Fruit fly (Drosophila melanogaster) whole organism, embryonic: ENCODE results near the gene cindr.

Experiments used
- Atf-2 ChIP-seq: fragments of 200-800 bp; sonication (Bioruptor generic); optimal IDR thresholded peaks from 2 replicates; lab custom pipeline; 2016; ENCODE audit warnings: missing biosample characterization, missing genetic modification characterization
- B-H2 ChIP-seq: fragments of 200-800 bp; sonication (Bioruptor generic); optimal IDR thresholded peaks from 2 replicates; lab custom pipeline; 2018; ENCODE audit warnings: missing biosample characterization, mild to moderate bottlenecking, missing genetic modification characterization
- CG10209 ChIP-seq: fragments of 200-800 bp; sonication (Bioruptor generic); optimal IDR thresholded peaks from 3 replicates; lab custom pipeline; 2017; ENCODE audit warnings: missing biosample characterization, mild to moderate bottlenecking, missing genetic modification characterization, missing genetic modification reagents
- CG10267 ChIP-seq: fragments of 200-800 bp; sonication (Bioruptor generic); optimal IDR thresholded peaks from 2 replicates; lab custom pipeline; 2018; ENCODE audit warnings: missing biosample characterization, mild to moderate bottlenecking, missing genetic modification characterization, moderate library complexity
- CG10431 ChIP-seq: fragments of 200-800 bp; sonication (Bioruptor generic); optimal IDR thresholded peaks from 3 replicates; lab custom pipeline; 2018; ENCODE audit warnings: missing biosample characterization, mild to moderate bottlenecking, missing genetic modification characterization
- CG11456 ChIP-seq: fragments of 200-800 bp; sonication (Bioruptor generic); IDR thresholded peaks from 3 replicates; pipeline ENCODE4 v1.3.6; 2022; ENCODE audit warnings: missing biosample characterization, missing genetic modification characterization
- CG13424 ChIP-seq: fragments of 200-800 bp; sonication (Bioruptor generic); optimal IDR thresholded peaks from 2 replicates; lab custom pipeline; 2019; ENCODE audit warnings: missing biosample characterization, mild to moderate bottlenecking, missing genetic modification characterization, moderate library complexity
- CG14710 ChIP-seq: fragments of 200-800 bp; sonication (Bioruptor generic); optimal IDR thresholded peaks from 3 replicates; lab custom pipeline; 2019; ENCODE audit warnings: missing biosample characterization, mild to moderate bottlenecking, missing genetic modification characterization, moderate library complexity
- CG17568 ChIP-seq: fragments of 200-800 bp; sonication (Bioruptor generic); optimal IDR thresholded peaks from 2 replicates; lab custom pipeline; 2018; ENCODE audit warnings: missing biosample characterization, mild to moderate bottlenecking, missing genetic modification characterization, moderate library complexity
- CG17829 ChIP-seq: fragments of 200-800 bp; optimal IDR thresholded peaks from 2 replicates; lab custom pipeline; 2019; ENCODE audit warnings: missing biosample characterization, mild to moderate bottlenecking, missing genetic modification characterization, moderate library complexity
- CG1832 ChIP-seq: fragments of 200-800 bp; sonication (Bioruptor generic); optimal IDR thresholded peaks from 2 replicates; lab custom pipeline; 2017; ENCODE audit warnings: missing biosample characterization, mild to moderate bottlenecking, missing genetic modification characterization, inconsistent platforms
- CG2875 ChIP-seq: fragments of 200-800 bp; sonication (Bioruptor generic); optimal IDR thresholded peaks from 2 replicates; lab custom pipeline; 2017; ENCODE audit warnings: missing biosample characterization, mild to moderate bottlenecking, missing genetic modification characterization, missing genetic modification reagents
- CG42726 ChIP-seq: fragments of 200-800 bp; sonication (Bioruptor generic); IDR thresholded peaks from 2 replicates; pipeline ENCODE4 v1.3.6; 2022; ENCODE audit warnings: missing biosample characterization, missing genetic modification characterization; ENCODE audit not compliant: partially characterized antibody
- CG4707 ChIP-seq: fragments of 200-800 bp; sonication (Bioruptor generic); optimal IDR thresholded peaks from 2 replicates; lab custom pipeline; 2018; ENCODE audit warnings: missing biosample characterization, mild to moderate bottlenecking, missing genetic modification characterization, moderate library complexity
- CG6175 ChIP-seq: fragments of 200-800 bp; sonication (Bioruptor generic); IDR thresholded peaks from 3 replicates; pipeline ENCODE4 v1.3.6; 2022; ENCODE audit warnings: missing biosample characterization, missing genetic modification characterization
- CG6813 ChIP-seq: fragments of 200-800 bp; sonication (Bioruptor generic); optimal IDR thresholded peaks from 2 replicates; lab custom pipeline; 2017; ENCODE audit warnings: missing biosample characterization, missing genetic modification characterization, mild to moderate bottlenecking, moderate library complexity, missing genetic modification reagents
- CG9609 ChIP-seq: fragments of 200-800 bp; sonication (Bioruptor generic); optimal IDR thresholded peaks from 3 replicates; lab custom pipeline; 2016; ENCODE audit warnings: missing biosample characterization, missing genetic modification characterization
- CHES-1-like ChIP-seq: fragments of 200-800 bp; sonication (Bioruptor generic); optimal IDR thresholded peaks from 2 replicates; lab custom pipeline; 2016; ENCODE audit warnings: missing biosample characterization, missing genetic modification characterization
- Dp ChIP-seq: fragments of 200-800 bp; sonication (Bioruptor generic); optimal IDR thresholded peaks from 2 replicates; lab custom pipeline; 2018; ENCODE audit warnings: missing biosample characterization, mild to moderate bottlenecking, missing genetic modification characterization, moderate library complexity
- Fer1 ChIP-seq: fragments of 200-800 bp; sonication (Bioruptor generic); optimal IDR thresholded peaks from 2 replicates; lab custom pipeline; 2017; ENCODE audit warnings: missing biosample characterization, mild to moderate bottlenecking, missing genetic modification characterization
- HLH3B ChIP-seq: fragments of 200-800 bp; sonication (Bioruptor generic); IDR thresholded peaks from 2 replicates; pipeline ENCODE4 v1.3.6; 2022; ENCODE audit warnings: missing biosample characterization, missing genetic modification characterization
- Lpt ChIP-seq: fragments of >200 bp; optimal IDR thresholded peaks from 2 replicates; lab custom pipeline; 2018; ENCODE audit warnings: missing biosample characterization, missing genetic modification characterization
- MTF-1 ChIP-seq: fragments of 200-800 bp; sonication (Bioruptor generic); optimal IDR thresholded peaks from 2 replicates; lab custom pipeline; 2018; ENCODE audit warnings: missing biosample characterization, mild to moderate bottlenecking, missing genetic modification characterization, borderline replicate concordance
- Nf-YB ChIP-seq: fragments of 200-800 bp; sonication (Bioruptor generic); optimal IDR thresholded peaks from 3 replicates; lab custom pipeline; 2019; ENCODE audit warnings: missing biosample characterization, mild to moderate bottlenecking, missing genetic modification characterization, moderate library complexity
- Pdp1 ChIP-seq, 2 experiments: fragments of 200-800 bp; sonication (Bioruptor generic); optimal IDR thresholded peaks; 3 replicates each; lab custom pipeline; 2016; ENCODE audit warnings: missing biosample characterization in 2 of 2, missing genetic modification characterization in 2 of 2, mild to moderate bottlenecking in 1 of 2, moderate library complexity in 1 of 2
- Sry-δ ChIP-seq: fragments of 200-800 bp; sonication (Bioruptor generic); optimal IDR thresholded peaks from 2 replicates; lab custom pipeline; 2016; ENCODE audit warnings: missing biosample characterization, missing genetic modification characterization
- bigmax ChIP-seq: fragments of 200-800 bp; sonication (Bioruptor generic); optimal IDR thresholded peaks from 2 replicates; lab custom pipeline; 2018; ENCODE audit warnings: missing biosample characterization, mild to moderate bottlenecking, missing genetic modification characterization
- caup ChIP-seq: fragments of 200-800 bp; sonication (Bioruptor generic); optimal IDR thresholded peaks from 3 replicates; lab custom pipeline; 2017; ENCODE audit warnings: missing biosample characterization, mild to moderate bottlenecking, missing genetic modification characterization, moderate library complexity; ENCODE audit not compliant: severe bottlenecking
- ci ChIP-seq: fragments of 200-800 bp; sonication (Bioruptor generic); IDR thresholded peaks from 3 replicates; pipeline ENCODE4 v1.3.6; 2022; ENCODE audit warnings: missing biosample characterization, missing genetic modification characterization
- crc ChIP-seq: fragments of 200-800 bp; sonication (Bioruptor generic); optimal IDR thresholded peaks from 2 replicates; lab custom pipeline; 2016; ENCODE audit warnings: missing biosample characterization, missing genetic modification characterization
- cwo ChIP-seq: fragments of 200-800 bp; sonication (Bioruptor generic); optimal IDR thresholded peaks from 3 replicates; lab custom pipeline; 2017; ENCODE audit warnings: missing biosample characterization, missing genetic modification characterization, mild to moderate bottlenecking, moderate library complexity, missing genetic modification reagents
- danr ChIP-seq: fragments of 200-800 bp; sonication (Bioruptor generic); IDR thresholded peaks from 2 replicates; pipeline ENCODE4 v1.3.6; 2022; ENCODE audit warnings: missing biosample characterization, missing genetic modification characterization
- esg ChIP-seq: fragments of 200-800 bp; sonication (Bioruptor generic); conservative IDR thresholded peaks from 2 replicates; pipeline ENCODE4 v1.3.6; 2022; ENCODE audit warnings: missing biosample characterization, missing genetic modification characterization
- ftz-f1 ChIP-seq: fragments of 200-800 bp; sonication (Bioruptor generic); optimal IDR thresholded peaks from 2 replicates; lab custom pipeline; 2016; ENCODE audit warnings: missing biosample characterization, missing genetic modification characterization
- gsb-n ChIP-seq: fragments of 200-800 bp; sonication (Bioruptor generic); optimal IDR thresholded peaks from 3 replicates; lab custom pipeline; 2018; ENCODE audit warnings: missing biosample characterization, mild to moderate bottlenecking, missing genetic modification characterization
- her ChIP-seq: fragments of 200-800 bp; sonication (Bioruptor generic); optimal IDR thresholded peaks from 2 replicates; lab custom pipeline; 2016; ENCODE audit warnings: missing biosample characterization, missing genetic modification characterization
- lov ChIP-seq, 2 experiments: fragments of 200-800 bp in 1 of 2; fragments of >200 bp in 1 of 2; sonication (Bioruptor generic) in 1 of 2; IDR thresholded peaks in 1 of 2; optimal IDR thresholded peaks in 1 of 2; 2 replicates in 1 of 2; 3 replicates in 1 of 2; pipeline versions ENCODE4 v1.3.6 to Lab custom; 2017 to 2022; ENCODE audit warnings: missing biosample characterization in 1 of 2, missing genetic modification characterization in 1 of 2
- oc ChIP-seq: fragments of 200-800 bp; sonication (Bioruptor generic); optimal IDR thresholded peaks from 2 replicates; lab custom pipeline; 2018; ENCODE audit warnings: missing biosample characterization, mild to moderate bottlenecking, missing genetic modification characterization, moderate library complexity
- org-1 ChIP-seq: fragments of 200-800 bp; sonication (Bioruptor generic); optimal IDR thresholded peaks from 2 replicates; lab custom pipeline; 2017; ENCODE audit warnings: missing biosample characterization, missing genetic modification characterization
- peb ChIP-seq: fragments of 200-800 bp; sonication (Bioruptor generic); IDR thresholded peaks from 2 replicates; pipeline ENCODE4 v1.3.6; 2022; ENCODE audit warnings: missing biosample characterization, missing genetic modification characterization
- ranshi ChIP-seq: fragments of 200-800 bp; sonication (Bioruptor generic); IDR thresholded peaks from 2 replicates; pipeline ENCODE4 v1.3.6; 2022; ENCODE audit warnings: missing biosample characterization, missing genetic modification characterization
- ro ChIP-seq: fragments of 200-800 bp; sonication (Bioruptor generic); IDR thresholded peaks from 2 replicates; pipeline ENCODE4 v1.3.6; 2022; ENCODE audit warnings: missing biosample characterization, missing genetic modification characterization
- scrt ChIP-seq: fragments of 200-800 bp; sonication (Bioruptor generic); optimal IDR thresholded peaks from 2 replicates; lab custom pipeline; 2018; ENCODE audit warnings: missing biosample characterization, mild to moderate bottlenecking, missing genetic modification characterization, moderate library complexity
- seq ChIP-seq: fragments of 200-800 bp; sonication (Bioruptor generic); IDR thresholded peaks from 2 replicates; pipeline ENCODE4 v1.3.6; 2022; ENCODE audit warnings: missing biosample characterization, missing genetic modification characterization
- slou ChIP-seq: fragments of 200-800 bp; sonication (Bioruptor generic); optimal IDR thresholded peaks from 3 replicates; lab custom pipeline; 2016; ENCODE audit warnings: missing biosample characterization, missing genetic modification characterization
- slp2 ChIP-seq: fragments of 200-800 bp; sonication (Bioruptor generic); optimal IDR thresholded peaks from 2 replicates; lab custom pipeline; 2016; ENCODE audit warnings: missing biosample characterization, missing genetic modification characterization
- tin ChIP-seq: fragments of 200-800 bp; sonication (Bioruptor generic); optimal IDR thresholded peaks from 3 replicates; lab custom pipeline; 2016; ENCODE audit warnings: missing biosample characterization, missing genetic modification characterization
- ttk ChIP-seq: fragments of 200-800 bp; sonication (Bioruptor generic); IDR thresholded peaks from 2 replicates; pipeline ENCODE4 v2.1.2; 2022; ENCODE audit warnings: missing biosample characterization, missing genetic modification characterization

cindr gene

DNA sequence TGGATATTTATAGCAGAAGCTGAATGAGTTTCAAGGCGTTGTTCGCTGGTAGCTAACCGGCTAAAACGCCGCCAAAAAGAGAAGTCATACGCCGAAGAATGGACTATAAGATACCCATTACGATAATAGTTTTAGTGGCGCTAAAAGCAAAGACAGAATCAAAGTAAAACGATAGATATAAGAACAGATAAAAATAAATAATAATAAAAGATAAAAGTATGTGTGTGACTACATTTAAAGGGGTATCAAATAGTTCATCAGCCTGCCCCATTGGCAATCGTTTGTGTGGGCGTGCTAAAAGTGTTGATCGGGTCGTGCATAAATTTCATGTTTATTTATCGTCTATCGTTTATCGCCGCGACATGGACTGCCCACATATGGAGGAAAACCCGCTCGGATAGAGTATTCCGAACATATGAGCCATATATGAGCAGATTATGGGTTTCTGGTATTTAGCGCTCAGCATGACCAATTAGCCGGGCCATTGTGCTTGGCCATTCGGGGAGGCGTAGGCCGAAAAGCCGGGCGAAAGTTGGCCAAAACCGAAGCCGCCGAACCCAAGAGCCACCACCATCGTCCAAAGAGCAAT lies 11.0 kb upstream of the cindr start (continued):
- TF ChIP-seq B-H2 (GFP tag; lab: Kevin White, UChicago) = no peak
- no peak for TF ChIP-seq CG1832 (GFP tag; lab: Kevin White, UChicago)
- peak; percentile 10 for TF ChIP-seq CG14710 (tag; lab: Kevin White, UChicago)
- TF ChIP-seq seq (GFP tag; lab: Robert Waterston, UW) = 0 out of 2 replicates have a peak, but pooled peaks have one; percentile 19
- no peak for TF ChIP-seq Atf-2 (GFP tag; lab: Kevin White, UChicago)
- no peak for TF ChIP-seq CG4707 (GFP tag; lab: Kevin White, UChicago)
- no peak for TF ChIP-seq slp2 (GFP tag; lab: Kevin White, UChicago)
- peak; percentile 54; the same call in 2 of the 3 replicates for TF ChIP-seq CG11456 (GFP tag; lab: Robert Waterston, UW)
- peak; percentile 70 for TF ChIP-seq esg
- peak; percentile 39 for TF ChIP-seq gsb-n (tag; lab: Kevin White, UChicago)
- TF ChIP-seq CG6175 (GFP tag; lab: Robert Waterston, UW) = no peak; the same call in 2 of the 3 replicates
- TF ChIP-seq ttk (GFP tag; lab: Robert Waterston, UW) = peak; percentile 63
- no peak for TF ChIP-seq crc (GFP tag; lab: Kevin White, UChicago)
- TF ChIP-seq CG2875 (GFP tag; lab: Kevin White, UChicago) = peak; percentile 31
- TF ChIP-seq CG6813 (GFP tag; lab: Kevin White, UChicago) = peak; percentile 20
- TF ChIP-seq CG42726 = no peak
- TF ChIP-seq oc (tag; lab: Kevin White, UChicago) = peak; percentile 54
- TF ChIP-seq CG10267 (tag; lab: Kevin White, UChicago) = peak; percentile 52
- TF ChIP-seq CG10431 (GFP tag; lab: Kevin White, UChicago) = no peak
- no peak for TF ChIP-seq ftz-f1 (GFP tag; lab: Kevin White, UChicago)
- peak; percentile 64; the same call in 2 of the 3 replicates for TF ChIP-seq ci
- TF ChIP-seq CHES-1-like (GFP tag; lab: Kevin White, UChicago) = no peak
- no peak for TF ChIP-seq slou (GFP tag; lab: Kevin White, UChicago)
- TF ChIP-seq CG17829 (tag; lab: Kevin White, UChicago) = peak; percentile 60
- TF ChIP-seq CG10209 (GFP tag; lab: Kevin White, UChicago) = peak; percentile 63
- TF ChIP-seq Nf-YB = no peak
- 0 out of 2 replicates have a peak, but pooled peaks have one; percentile 15 for TF ChIP-seq peb
- TF ChIP-seq CG9609 (GFP tag; lab: Kevin White, UChicago) = no peak
- TF ChIP-seq ranshi = peak; percentile 66
- no peak for TF ChIP-seq bigmax (GFP tag; lab: Kevin White, UChicago)
- peak; percentile 51 for TF ChIP-seq org-1 (GFP tag; lab: Kevin White, UChicago)
- TF ChIP-seq cwo (GFP tag; lab: Kevin White, UChicago) = peak; percentile 21
- TF ChIP-seq Fer1 (GFP tag; lab: Kevin White, UChicago) = peak; percentile 56
- TF ChIP-seq Dp = no peak
- peak; percentile 75 for TF ChIP-seq CG13424 (tag; lab: Kevin White, UChicago)
- TF ChIP-seq ro (GFP tag; lab: Robert Waterston, UW) = no peak; the same call in 1 of the 2 replicates
- peak; percentile 4 to 33 for TF ChIP-seq Pdp1 (GFP tag; optimal IDR thresholded peaks at IDR 0.05; lab: Kevin White, UChicago)
- no peak for TF ChIP-seq Sry-δ (GFP tag; lab: Kevin White, UChicago)
- TF ChIP-seq her = no peak
- TF ChIP-seq HLH3B = peak; percentile 72
- peak; percentile 60 for TF ChIP-seq caup (GFP tag; lab: Kevin White, UChicago)
- TF ChIP-seq CG17568 (GFP tag; lab: Kevin White, UChicago) = peak; percentile 30
- no peak for TF ChIP-seq Lpt
- TF ChIP-seq scrt = peak; percentile 55
- TF ChIP-seq MTF-1 (GFP tag; lab: Kevin White, UChicago) = no peak
- TF ChIP-seq lov (optimal IDR thresholded peaks at IDR 0.05; lab: Kevin White, UChicago) = no peak
- no peak for TF ChIP-seq lov (GFP tag; IDR thresholded peaks at IDR 0.05; lab: Robert Waterston, UW)
- TF ChIP-seq tin (GFP tag; lab: Kevin White, UChicago) = peak; percentile 65
- TF ChIP-seq danr (GFP tag; lab: Robert Waterston, UW) = peak; percentile 68
